Worm (Caenorhabditis elegans): ENCODE measurements around the gene acp-3.

- TF ChIP-seq tab-1 (GFP tag; IDR thresholded peaks at IDR 0.05) (no peak), cog-1 (tag; optimal IDR thresholded peaks at IDR 0.05) (no peak), flt-1 (GFP tag; IDR thresholded peaks at IDR 0.05) (no peak), T22C8.4 (GFP tag; IDR thresholded peaks at IDR 0.05) (no peak)
These were observed 31.6 kb downstream of the acp-3 start, which contains the start of gene ubc-24 for ce11 chrII:8405303-8405702.

All from whole organism, midembryonic.